Worm (Caenorhabditis elegans) whole organism, young adult: ENCODE data around the gene C39E9.8.

Experiments
- B0035.1 ChIP-seq: sonication (generic microtip); optimal IDR thresholded peaks from 2 replicates; lab custom pipeline; 2016; ENCODE audit warnings: missing genetic modification characterization, mild to moderate bottlenecking, missing compliant biosample characterization, missing genotype, missing genetic modification reagents
- B0336.3 ChIP-seq: fragments of 200-800 bp; sonication (Bioruptor generic); IDR thresholded peaks from 2 replicates; pipeline ENCODE4 v1.3.6; 2022; ENCODE audit warnings: missing genetic modification characterization, missing compliant biosample characterization
- C06A6.2 ChIP-seq: fragments of 200-800 bp; sonication (Bioruptor generic); conservative IDR thresholded peaks from 2 replicates; pipeline ENCODE4 v1.3.6; 2022; ENCODE audit warnings: missing genetic modification characterization, missing compliant biosample characterization
- D2030.7 ChIP-seq: fragments of 200-800 bp; sonication (Bioruptor generic); IDR thresholded peaks from 2 replicates; pipeline ENCODE4 v1.3.6; 2022; ENCODE audit warnings: missing genetic modification reagents, missing genetic modification characterization, missing compliant biosample characterization
- F22D6.2 ChIP-seq: sonication (generic microtip); optimal IDR thresholded peaks from 2 replicates; lab custom pipeline; 2016; ENCODE audit warnings: mild to moderate bottlenecking, missing genetic modification characterization, missing compliant biosample characterization
- F33H1.4 ChIP-seq: fragments of 200-800 bp; sonication (Bioruptor generic); IDR thresholded peaks from 2 replicates; pipeline ENCODE4 v1.3.6; 2022; ENCODE audit warnings: missing genetic modification reagents, missing genetic modification characterization, missing compliant biosample characterization
- F39B2.1 ChIP-seq: fragments of 200-800 bp; sonication (Bioruptor generic); IDR thresholded peaks from 2 replicates; pipeline ENCODE4 v1.3.6; 2022; ENCODE audit warnings: missing genetic modification reagents, missing genetic modification characterization, missing compliant biosample characterization
- F52B5.7 ChIP-seq: sonication (generic microtip); optimal IDR thresholded peaks from 2 replicates; lab custom pipeline; 2016; ENCODE audit warnings: mild to moderate bottlenecking, missing genetic modification characterization, missing compliant biosample characterization
- F57A8.1 ChIP-seq: fragments of 200-800 bp; sonication (Bioruptor generic); optimal IDR thresholded peaks from 2 replicates; lab custom pipeline; 2018; ENCODE audit warnings: mild to moderate bottlenecking, missing genetic modification characterization, moderate library complexity, missing compliant biosample characterization
- F57C9.4 ChIP-seq: sonication (generic microtip); optimal IDR thresholded peaks from 2 replicates; lab custom pipeline; 2017; ENCODE audit warnings: mild to moderate bottlenecking, missing genetic modification characterization, missing compliant biosample characterization
- K11D2.4 ChIP-seq: fragments of 200-800 bp; sonication (Bioruptor generic); IDR thresholded peaks from 2 replicates; pipeline ENCODE4 v1.3.6; 2022; ENCODE audit warnings: missing genetic modification reagents, missing genetic modification characterization, missing compliant biosample characterization
- Y67H2A.10 ChIP-seq: fragments of 200-800 bp; sonication (Bioruptor generic); conservative IDR thresholded peaks from 2 replicates; pipeline ENCODE4 v1.3.6; 2022; ENCODE audit warnings: missing genetic modification reagents, missing genetic modification characterization, missing compliant biosample characterization
- Y79H2A.3 ChIP-seq: fragments of 200-800 bp; sonication (Bioruptor generic); conservative IDR thresholded peaks from 2 replicates; pipeline ENCODE4 v1.3.6; 2022; ENCODE audit warnings: missing genetic modification reagents, missing genetic modification characterization, missing compliant biosample characterization
- Y95B8A.8 ChIP-seq: fragments of 200-800 bp; sonication (Bioruptor generic); IDR thresholded peaks from 2 replicates; pipeline ENCODE4 v1.3.6; 2022; ENCODE audit warnings: missing genetic modification reagents, missing genetic modification characterization, missing compliant biosample characterization
- ZK185.1 ChIP-seq: sonication (generic microtip); optimal IDR thresholded peaks from 2 replicates; lab custom pipeline; 2016; ENCODE audit warnings: mild to moderate bottlenecking, missing genetic modification characterization, missing compliant biosample characterization; ENCODE audit not compliant: poor library complexity, severe bottlenecking
- ama-1 ChIP-seq, 3 experiments: fragments of 150-350 bp in 1 of 3; sonication (generic microtip) in 2 of 3; optimal IDR thresholded peaks; 2 replicates each; lab custom pipeline; 2014 to 2018; ENCODE audit warnings: missing biosample characterization in 2 of 3, missing genetic modification characterization in 2 of 3, missing genetic modification reagents in 2 of 3
- atf-7 ChIP-seq: sonication (generic microtip); optimal IDR thresholded peaks from 2 replicates; lab custom pipeline; 2017; ENCODE audit warnings: mild to moderate bottlenecking, missing genetic modification characterization, missing compliant biosample characterization
- ceh-58 ChIP-seq: fragments of 200-800 bp; sonication (Bioruptor generic); IDR thresholded peaks from 2 replicates; pipeline ENCODE4 v1.3.6; 2022; ENCODE audit warnings: missing genetic modification characterization, missing compliant biosample characterization
- dpff-1 ChIP-seq: sonication (generic microtip); optimal IDR thresholded peaks from 2 replicates; lab custom pipeline; 2017; ENCODE audit warnings: mild to moderate bottlenecking, missing genetic modification characterization, missing compliant biosample characterization
- ekl-4 ChIP-seq: fragments of 200-800 bp; sonication (Bioruptor generic); IDR thresholded peaks from 2 replicates; pipeline ENCODE4 v1.3.6; 2022; ENCODE audit warnings: missing genetic modification reagents, missing genetic modification characterization, missing compliant biosample characterization
- gei-17 ChIP-seq: fragments of 200-800 bp; sonication (Bioruptor generic); optimal IDR thresholded peaks from 2 replicates; lab custom pipeline; 2018; ENCODE audit warnings: mild to moderate bottlenecking, missing genetic modification characterization, missing compliant biosample characterization
- hlh-26 ChIP-seq: fragments of 200-800 bp; sonication (Bioruptor generic); conservative IDR thresholded peaks from 2 replicates; pipeline ENCODE4 v1.3.6; 2022; ENCODE audit warnings: missing genetic modification reagents, missing genetic modification characterization, missing compliant biosample characterization
- hrde-1 ChIP-seq: sonication (generic microtip); optimal IDR thresholded peaks from 2 replicates; lab custom pipeline; 2016; ENCODE audit warnings: missing genetic modification characterization, mild to moderate bottlenecking, missing compliant biosample characterization, moderate library complexity, missing genotype, missing genetic modification reagents, borderline replicate concordance
- lag-1 ChIP-seq: fragments of 200-800 bp; sonication (Bioruptor generic); IDR thresholded peaks from 2 replicates; pipeline ENCODE4 v1.3.6; 2022; ENCODE audit warnings: missing genetic modification reagents, missing genetic modification characterization, missing compliant biosample characterization
- lsl-1 ChIP-seq: fragments of 200-800 bp; sonication (Bioruptor generic); optimal IDR thresholded peaks from 2 replicates; lab custom pipeline; 2018; ENCODE audit warnings: mild to moderate bottlenecking, missing genetic modification characterization, moderate library complexity, missing compliant biosample characterization
- lsy-27 ChIP-seq: sonication (generic microtip); optimal IDR thresholded peaks from 2 replicates; lab custom pipeline; 2017; ENCODE audit warnings: missing genetic modification characterization, mild to moderate bottlenecking, missing compliant biosample characterization, antibody characterized with exemption, missing genotype, borderline replicate concordance; ENCODE audit not compliant: insufficient read depth
- madf-3 ChIP-seq: fragments of 200-800 bp; sonication (Bioruptor generic); IDR thresholded peaks from 2 replicates; pipeline ENCODE4 v1.3.6; 2022; ENCODE audit warnings: missing genetic modification reagents, missing genetic modification characterization, missing compliant biosample characterization
- madf-8 ChIP-seq: fragments of 200-800 bp; sonication (Bioruptor generic); conservative IDR thresholded peaks from 2 replicates; pipeline ENCODE4 v1.3.6; 2022; ENCODE audit warnings: missing genetic modification reagents, missing genetic modification characterization, missing compliant biosample characterization
- mcd-1 ChIP-seq: fragments of 200-800 bp; sonication (Bioruptor generic); IDR thresholded peaks from 2 replicates; pipeline ENCODE4 v1.3.6; 2022; ENCODE audit warnings: missing genetic modification reagents, missing genetic modification characterization, missing compliant biosample characterization
- mes-4 ChIP-seq: sonication (generic microtip); optimal IDR thresholded peaks from 2 replicates; lab custom pipeline; 2016; ENCODE audit warnings: missing genotype, missing genetic modification characterization, missing compliant biosample characterization
- nfyb-1 ChIP-seq: fragments of 200-800 bp; sonication (Bioruptor generic); IDR thresholded peaks from 2 replicates; pipeline ENCODE4 v1.3.6; 2022; ENCODE audit warnings: missing genetic modification reagents, missing genetic modification characterization, missing compliant biosample characterization
- nhr-120 ChIP-seq: fragments of 200-800 bp; sonication (Bioruptor generic); IDR thresholded peaks from 2 replicates; pipeline ENCODE4 v1.3.6; 2022; ENCODE audit warnings: missing genetic modification characterization, missing compliant biosample characterization
- nhr-27 ChIP-seq: fragments of 200-800 bp; sonication (Bioruptor generic); optimal IDR thresholded peaks from 2 replicates; lab custom pipeline; 2018; ENCODE audit warnings: mild to moderate bottlenecking, missing genetic modification characterization, moderate library complexity, missing compliant biosample characterization
- nhr-90 ChIP-seq: sonication (generic microtip); optimal IDR thresholded peaks from 2 replicates; lab custom pipeline; 2016; ENCODE audit warnings: missing genotype, mild to moderate bottlenecking, missing genetic modification characterization, missing compliant biosample characterization
- rcor-1 ChIP-seq: fragments of 200-800 bp; sonication (Bioruptor generic); IDR thresholded peaks from 2 replicates; pipeline ENCODE4 v1.3.6; 2022; ENCODE audit warnings: missing genetic modification reagents, missing genetic modification characterization, missing compliant biosample characterization
- rec-8 ChIP-seq, 2 experiments: sonication (generic microtip); optimal IDR thresholded peaks; 2 replicates each; lab custom pipeline; 2016; ENCODE audit warnings: mild to moderate bottlenecking in 2 of 2, missing genetic modification characterization in 2 of 2, missing genetic modification reagents in 2 of 2, missing genotype in 2 of 2, missing biosample characterization in 1 of 2, missing compliant biosample characterization in 1 of 2, moderate library complexity in 1 of 2
- somi-1 ChIP-seq: fragments of 200-800 bp; sonication (Bioruptor generic); optimal IDR thresholded peaks from 2 replicates; lab custom pipeline; 2018; ENCODE audit warnings: mild to moderate bottlenecking, missing genetic modification characterization, missing compliant biosample characterization
- xnd-1 ChIP-seq: sonication (generic microtip); optimal IDR thresholded peaks from 2 replicates; lab custom pipeline; 2016; ENCODE audit warnings: missing genotype, missing genetic modification reagents, missing genetic modification characterization, missing compliant biosample characterization

Gene C39E9.8

ce11 chrIV:13110876-13111275 lies 31.6 kb downstream of the C39E9.8 start:
- no peak for TF ChIP-seq ama-1 (optimal IDR thresholded peaks at IDR 0.05; lab: Kevin White, UChicago)
- TF ChIP-seq ama-1 (GFP tag; optimal IDR thresholded peaks at IDR 0.05; lab: Kevin White, UChicago) = no peak
- TF ChIP-seq hlh-26 (GFP tag; lab: Robert Waterston, UW) = no peak
- TF ChIP-seq lsy-27 = no peak
- no peak for TF ChIP-seq Y79H2A.3 (GFP tag; lab: Robert Waterston, UW)
- TF ChIP-seq somi-1 (GFP tag; lab: Kevin White, UChicago) = no peak
- TF ChIP-seq D2030.7 (GFP tag; lab: Robert Waterston, UW) = no peak
- TF ChIP-seq dpff-1 (tag; lab: Kevin White, UChicago) = no peak
- no peak for TF ChIP-seq B0035.1 (tag; lab: Kevin White, UChicago)
- TF ChIP-seq ZK185.1 = no peak
- no peak for TF ChIP-seq gei-17 (GFP tag; lab: Kevin White, UChicago)
- TF ChIP-seq xnd-1 = no peak
- no peak for TF ChIP-seq K11D2.4 (GFP tag; lab: Robert Waterston, UW)
- no peak for TF ChIP-seq lag-1 (GFP tag; lab: Robert Waterston, UW)
- TF ChIP-seq rcor-1 (GFP tag; lab: Robert Waterston, UW) = no peak
- no peak for TF ChIP-seq F57C9.4 (tag; lab: Kevin White, UChicago)
- TF ChIP-seq Y95B8A.8 (GFP tag; lab: Robert Waterston, UW) = no peak
- no peak for TF ChIP-seq Y67H2A.10 (GFP tag; lab: Robert Waterston, UW)
- no peak for TF ChIP-seq rec-8 (tag; optimal IDR thresholded peaks at IDR 0.05; lab: Kevin White, UChicago)
- TF ChIP-seq hrde-1 (tag; lab: Kevin White, UChicago) = no peak
- no peak for TF ChIP-seq ekl-4
- TF ChIP-seq, all 124 proteins: peak for 0

DNA sequence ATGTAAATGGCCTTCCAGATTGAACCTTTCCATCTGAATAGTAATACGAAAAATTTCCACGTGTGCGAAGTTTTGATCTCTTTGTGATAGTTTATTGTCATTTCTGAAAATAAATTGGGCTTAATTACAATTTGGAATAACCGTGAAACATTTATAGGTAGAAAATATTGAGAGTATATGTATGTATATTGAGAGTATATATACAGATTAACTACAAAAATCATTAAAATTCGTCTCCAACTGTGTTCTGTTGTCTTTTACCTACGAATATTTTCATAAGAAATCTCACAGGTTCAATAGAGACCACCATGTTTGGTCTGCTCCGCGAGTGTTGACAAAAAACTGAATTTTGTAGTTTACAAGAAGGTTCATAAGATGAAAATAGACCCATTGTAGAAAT lies 33.7 kb downstream of the C39E9.8 start, which contains the start of gene best-2:
TSS of gene best-2 (minus strand) at position 101 of the 400 bp plus-strand sequence.
- TF ChIP-seq ama-1 (optimal IDR thresholded peaks at IDR 0.05; lab: Kevin White, UChicago) (no peak), ama-1 (GFP tag; optimal IDR thresholded peaks at IDR 0.05; lab: Kevin White, UChicago) (no peak), lsl-1 (no peak), nhr-27 (tag; lab: Kevin White, UChicago) (no peak), F39B2.1 (GFP tag; lab: Robert Waterston, UW) (no peak), C06A6.2 (GFP tag; lab: Robert Waterston, UW) (no peak)

DNA sequence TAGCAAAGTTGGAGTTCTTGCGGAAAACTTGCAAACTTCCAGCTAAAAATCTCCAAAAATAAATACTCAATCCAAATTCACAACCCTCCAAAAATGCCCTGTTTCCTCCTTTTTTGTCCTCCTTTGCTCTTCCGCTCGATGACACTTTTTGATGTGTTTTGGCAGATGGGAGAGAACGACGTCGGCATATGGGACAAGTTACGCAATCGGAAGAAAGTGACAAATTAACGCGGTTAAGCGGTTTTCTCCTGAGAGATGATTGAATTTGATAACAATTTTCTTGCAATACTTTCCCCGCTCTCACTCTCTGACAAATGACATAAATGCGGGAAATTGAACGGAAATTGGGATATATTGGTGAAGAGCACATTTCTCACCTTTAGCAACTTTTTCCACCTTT lies 37.4 kb downstream of the C39E9.8 start:
- TF ChIP-seq F52B5.7 (tag; lab: Kevin White, UChicago) (no peak), madf-3 (GFP tag; lab: Robert Waterston, UW) (no peak), B0035.1 (tag; lab: Kevin White, UChicago) (no peak), mes-4 (no peak), nhr-120 (GFP tag; lab: Robert Waterston, UW) (no peak), ceh-58 (GFP tag; lab: Robert Waterston, UW) (no peak), atf-7 (tag; lab: Kevin White, UChicago) (no peak), nhr-90 (tag; lab: Kevin White, UChicago) (no peak), mcd-1 (no peak), B0336.3 (GFP tag; lab: Robert Waterston, UW) (no peak), hlh-26 (GFP tag; lab: Robert Waterston, UW) (no peak), madf-8 (GFP tag; lab: Robert Waterston, UW) (no peak), F22D6.2 (tag; lab: Kevin White, UChicago) (no peak), F57A8.1 (GFP tag; lab: Kevin White, UChicago) (no peak), nfyb-1 (GFP tag; lab: Robert Waterston, UW) (no peak), F33H1.4 (no peak)
